Fruit fly (Drosophila melanogaster) whole organism, embryonic: ENCODE results near the gene TMEM216.

Experiments
- ATbp ChIP-seq: fragments of 200-800 bp; sonication (Bioruptor generic); optimal IDR thresholded peaks from 2 replicates; lab custom pipeline; 2017; ENCODE audit warnings: missing biosample characterization, mild to moderate bottlenecking, missing genetic modification characterization, missing genetic modification reagents
- Atf3 ChIP-seq: fragments of 200-800 bp; sonication (Bioruptor generic); optimal IDR thresholded peaks from 3 replicates; lab custom pipeline; 2016; ENCODE audit warnings: missing biosample characterization, missing genetic modification characterization
- Awh ChIP-seq: fragments of 200-800 bp; sonication (Bioruptor generic); IDR thresholded peaks from 2 replicates; pipeline ENCODE4, ENCODE4 v1.3.6; 2022; ENCODE audit warnings: missing biosample characterization, missing genetic modification characterization
- B-H1 ChIP-seq: fragments of 200-800 bp; sonication (Bioruptor generic); IDR thresholded peaks from 3 replicates; pipeline ENCODE4 v1.3.6; 2022; ENCODE audit warnings: missing biosample characterization, missing genetic modification characterization
- Bdp1 ChIP-seq: fragments of 200-800 bp; sonication (Bioruptor generic); optimal IDR thresholded peaks from 3 replicates; lab custom pipeline; 2016; ENCODE audit warnings: missing biosample characterization, missing genetic modification characterization
- CG10543 ChIP-seq: fragments of 200-800 bp; sonication (Bioruptor generic); optimal IDR thresholded peaks from 3 replicates; lab custom pipeline; 2017; ENCODE audit warnings: missing biosample characterization, mild to moderate bottlenecking, missing genetic modification characterization, moderate library complexity
- CG10979 ChIP-seq: fragments of 200-800 bp; sonication (Bioruptor generic); optimal IDR thresholded peaks from 2 replicates; lab custom pipeline; 2018; ENCODE audit warnings: missing biosample characterization, mild to moderate bottlenecking, missing genetic modification characterization, moderate library complexity
- CG11504 ChIP-seq: fragments of 200-800 bp; sonication (Bioruptor generic); optimal IDR thresholded peaks from 3 replicates; lab custom pipeline; 2019; ENCODE audit warnings: missing biosample characterization, mild to moderate bottlenecking, missing genetic modification characterization, moderate library complexity
- CG12236 ChIP-seq: fragments of 200-800 bp; sonication (Bioruptor generic); optimal IDR thresholded peaks from 2 replicates; lab custom pipeline; 2016; ENCODE audit warnings: missing biosample characterization, missing genetic modification characterization
- CG12391 ChIP-seq: fragments of 200-800 bp; sonication (Bioruptor generic); optimal IDR thresholded peaks from 3 replicates; lab custom pipeline; 2018; ENCODE audit warnings: missing biosample characterization, mild to moderate bottlenecking, missing genetic modification characterization, moderate library complexity
- CG17328 ChIP-seq: fragments of 200-800 bp; sonication (Bioruptor generic); IDR thresholded peaks from 2 replicates; pipeline ENCODE4 v1.3.6; 2022; ENCODE audit warnings: missing biosample characterization, missing genetic modification characterization
- CG30431 ChIP-seq: fragments of 200-800 bp; sonication (Bioruptor generic); optimal IDR thresholded peaks from 2 replicates; lab custom pipeline; 2017; ENCODE audit warnings: missing biosample characterization, missing genetic modification characterization
- CG3726 ChIP-seq: fragments of 200-800 bp; sonication (Bioruptor generic); IDR thresholded peaks from 3 replicates; pipeline ENCODE4, ENCODE4 v1.3.6; 2022; ENCODE audit warnings: missing biosample characterization, missing genetic modification characterization
- CG4328 ChIP-seq: fragments of 200-800 bp; sonication (Bioruptor generic); optimal IDR thresholded peaks from 3 replicates; lab custom pipeline; 2017; ENCODE audit warnings: missing biosample characterization, missing genetic modification reagents, missing genetic modification characterization
- CG4360 ChIP-seq: fragments of 200-800 bp; sonication (Bioruptor generic); IDR thresholded peaks from 2 replicates; pipeline ENCODE4 v1.3.6; 2022; ENCODE audit warnings: missing biosample characterization, missing genetic modification characterization
- CG43689 ChIP-seq: fragments of 200-800 bp; sonication (Bioruptor generic); IDR thresholded peaks from 2 replicates; pipeline ENCODE4 v1.3.6; 2022; ENCODE audit warnings: missing biosample characterization, missing genetic modification characterization
- CG7556 ChIP-seq: fragments of 200-800 bp; sonication (Bioruptor generic); optimal IDR thresholded peaks from 2 replicates; lab custom pipeline; 2017; ENCODE audit warnings: missing biosample characterization, mild to moderate bottlenecking, missing genetic modification characterization
- CG8765 ChIP-seq: fragments of 200-800 bp; sonication (Bioruptor generic); IDR thresholded peaks from 2 replicates; pipeline ENCODE4 v1.3.6; 2022; ENCODE audit warnings: missing biosample characterization, missing genetic modification characterization
- CG9215 ChIP-seq: fragments of 200-800 bp; sonication (Bioruptor generic); IDR thresholded peaks from 2 replicates; pipeline ENCODE4 v1.3.6; 2022; ENCODE audit warnings: missing biosample characterization, missing genetic modification characterization
- E2f1 ChIP-seq: fragments of 200-800 bp; sonication (Bioruptor generic); IDR thresholded peaks from 2 replicates; pipeline ENCODE4 v1.3.6; 2022; ENCODE audit warnings: missing biosample characterization, missing genetic modification characterization
- Gsc ChIP-seq: fragments of 200-800 bp; sonication (Bioruptor generic); IDR thresholded peaks from 2 replicates; pipeline ENCODE4 v1.3.6; 2022; ENCODE audit warnings: missing biosample characterization, missing genetic modification characterization
- HmgD ChIP-seq: fragments of 200-800 bp; sonication (Bioruptor generic); optimal IDR thresholded peaks from 3 replicates; lab custom pipeline; 2016; ENCODE audit warnings: missing biosample characterization, missing genetic modification characterization
- Hsf ChIP-seq: fragments of 200-800 bp; sonication (Bioruptor generic); optimal IDR thresholded peaks from 3 replicates; lab custom pipeline; 2016; ENCODE audit warnings: missing biosample characterization, missing genetic modification characterization
- Jarid2 ChIP-seq: fragments of 200-800 bp; sonication (Bioruptor generic); optimal IDR thresholded peaks from 3 replicates; lab custom pipeline; 2017; ENCODE audit warnings: mild to moderate bottlenecking, missing biosample characterization, missing genetic modification reagents, missing genetic modification characterization
- Kr ChIP-seq: fragments of 200-800 bp; sonication (Bioruptor generic); optimal IDR thresholded peaks from 2 replicates; lab custom pipeline; 2017; ENCODE audit warnings: missing biosample characterization, mild to moderate bottlenecking, missing genetic modification characterization
- Lhr ChIP-seq: fragments of 200-800 bp; sonication (Bioruptor generic); optimal IDR thresholded peaks from 3 replicates; lab custom pipeline; 2017; ENCODE audit warnings: mild to moderate bottlenecking, missing biosample characterization, missing genetic modification reagents, missing genetic modification characterization
- Lim3 ChIP-seq: fragments of 200-800 bp; sonication (Bioruptor generic); IDR thresholded peaks from 2 replicates; pipeline ENCODE4 v1.3.6; 2022; ENCODE audit warnings: missing biosample characterization, missing genetic modification characterization
- Mad ChIP-seq: fragments of 200-800 bp; sonication (Bioruptor generic); optimal IDR thresholded peaks from 2 replicates; lab custom pipeline; 2016; ENCODE audit warnings: missing biosample characterization, missing genetic modification characterization
- Meics ChIP-seq: fragments of 200-800 bp; sonication (Bioruptor generic); optimal IDR thresholded peaks from 2 replicates; lab custom pipeline; 2017; ENCODE audit warnings: missing biosample characterization, mild to moderate bottlenecking, missing genetic modification characterization
- NK7.1 ChIP-seq: fragments of 200-800 bp; sonication (Bioruptor generic); optimal IDR thresholded peaks from 3 replicates; lab custom pipeline; 2016; ENCODE audit warnings: missing biosample characterization, missing genetic modification characterization
- Neu2 ChIP-seq: fragments of 200-800 bp; sonication (Bioruptor generic); optimal IDR thresholded peaks from 3 replicates; lab custom pipeline; 2016; ENCODE audit warnings: missing biosample characterization, missing genetic modification characterization, borderline replicate concordance
- Oaz ChIP-seq: fragments of 200-800 bp; sonication (Bioruptor generic); IDR thresholded peaks from 2 replicates; pipeline ENCODE4 v1.3.6; 2022; ENCODE audit warnings: missing biosample characterization, missing genetic modification characterization
- Sox100B ChIP-seq: fragments of 200-800 bp; sonication (Bioruptor generic); optimal IDR thresholded peaks from 3 replicates; lab custom pipeline; 2018; ENCODE audit warnings: missing biosample characterization, mild to moderate bottlenecking, missing genetic modification characterization
- Sry-δ ChIP-seq: fragments of 200-800 bp; sonication (Bioruptor generic); optimal IDR thresholded peaks from 2 replicates; lab custom pipeline; 2016; ENCODE audit warnings: missing biosample characterization, missing genetic modification characterization
- chinmo ChIP-seq: fragments of 200-800 bp; sonication (Bioruptor generic); IDR thresholded peaks from 4 replicates; pipeline ENCODE4 v1.3.6; 2022; ENCODE audit warnings: missing biosample characterization, missing genetic modification characterization; ENCODE audit not compliant: partially characterized antibody
- chm ChIP-seq: fragments of 200-800 bp; sonication (Bioruptor generic); IDR thresholded peaks from 2 replicates; pipeline ENCODE4 v1.3.6; 2022; ENCODE audit warnings: missing biosample characterization, missing genetic modification characterization
- ci ChIP-seq: fragments of 200-800 bp; sonication (Bioruptor generic); IDR thresholded peaks from 3 replicates; pipeline ENCODE4 v1.3.6; 2022; ENCODE audit warnings: missing biosample characterization, missing genetic modification characterization
- dysf ChIP-seq: fragments of 200-800 bp; sonication (Bioruptor generic); IDR thresholded peaks from 3 replicates; pipeline ENCODE4 v1.3.6; 2022; ENCODE audit warnings: missing biosample characterization, missing genetic modification characterization
- grn ChIP-seq: fragments of 200-800 bp; sonication (Bioruptor generic); optimal IDR thresholded peaks from 3 replicates; lab custom pipeline; 2017; ENCODE audit warnings: missing biosample characterization, missing genetic modification characterization
- gro ChIP-seq: fragments of 200-800 bp; sonication (Bioruptor generic); optimal IDR thresholded peaks from 2 replicates; lab custom pipeline; 2016; ENCODE audit warnings: missing biosample characterization, missing genetic modification characterization
- insv ChIP-seq, 2 experiments: fragments of 200-800 bp; sonication (Bioruptor generic); optimal IDR thresholded peaks; 3 replicates each; lab custom pipeline; 2016 to 2018; ENCODE audit warnings: missing biosample characterization in 2 of 2, missing genetic modification characterization in 2 of 2
- lilli ChIP-seq: fragments of 200-800 bp; sonication (Bioruptor generic); optimal IDR thresholded peaks from 3 replicates; lab custom pipeline; 2016; ENCODE audit warnings: missing biosample characterization, missing genetic modification characterization
- lmd ChIP-seq: fragments of 200-800 bp; sonication (Bioruptor generic); IDR thresholded peaks from 2 replicates; pipeline ENCODE4 v1.3.6; 2022; ENCODE audit warnings: missing biosample characterization, missing genetic modification characterization
- pfk ChIP-seq: fragments of 200-800 bp; sonication (Bioruptor generic); optimal IDR thresholded peaks from 2 replicates; lab custom pipeline; 2018; ENCODE audit warnings: missing biosample characterization, mild to moderate bottlenecking, missing genetic modification characterization, moderate library complexity
- phol ChIP-seq: fragments of 200-800 bp; sonication (Bioruptor generic); optimal IDR thresholded peaks from 3 replicates; lab custom pipeline; 2018; ENCODE audit warnings: missing biosample characterization, mild to moderate bottlenecking, missing genetic modification characterization, moderate library complexity
- rib ChIP-seq: fragments of 200-800 bp; sonication (Bioruptor generic); IDR thresholded peaks from 2 replicates; pipeline ENCODE4 v1.3.6; 2022; ENCODE audit warnings: missing biosample characterization, missing genetic modification characterization
- ttk ChIP-seq: fragments of 200-800 bp; sonication (Bioruptor generic); IDR thresholded peaks from 2 replicates; pipeline ENCODE4 v2.1.2; 2022; ENCODE audit warnings: missing biosample characterization, missing genetic modification characterization
- wdn ChIP-seq: fragments of 200-800 bp; sonication (Bioruptor generic); IDR thresholded peaks from 2 replicates; pipeline ENCODE4 v1.3.6; 2022; ENCODE audit warnings: missing biosample characterization, missing genetic modification characterization
- wor ChIP-seq: fragments of 200-800 bp; sonication (Bioruptor generic); IDR thresholded peaks from 2 replicates; pipeline ENCODE4 v1.3.6; 2022; ENCODE audit warnings: missing biosample characterization, missing genetic modification characterization
- zfh2 ChIP-seq: fragments of 200-800 bp; sonication (Bioruptor generic); optimal IDR thresholded peaks from 2 replicates; lab custom pipeline; 2016; ENCODE audit warnings: missing biosample characterization, missing genetic modification characterization

TMEM216 gene

dm6 chr3R:8747134-8747870 is 31.3 kb downstream of the TMEM216 start, which contains the start of the genes CG9801 and Nasp (continued):
- TF ChIP-seq Bdp1 (GFP tag; lab: Kevin White, UChicago) = peak; percentile 9
- no peak for TF ChIP-seq Kr
- TF ChIP-seq CG10979 (tag; lab: Kevin White, UChicago) = peak; percentile 18
- peak; percentile 38; the same call in 1 of the 2 replicates for TF ChIP-seq wdn (GFP tag; lab: Robert Waterston, UW)
- 0 out of 3 replicates have a peak, but pooled peaks have one; percentile 9 for TF ChIP-seq CG3726 (GFP tag; lab: Robert Waterston, UW)
- TF ChIP-seq CG12391 (tag; lab: Kevin White, UChicago) = peak; percentile 44
- peak; percentile 80 for TF ChIP-seq ci
- TF ChIP-seq wor = no peak
- peak; percentile 72; the same call in 1 of the 2 replicates for TF ChIP-seq rib (GFP tag; lab: Robert Waterston, UW)
- TF ChIP-seq ttk = peak; percentile 22; the same call in 1 of the 2 replicates
- TF ChIP-seq pfk (GFP tag; lab: Kevin White, UChicago) = no peak
- no peak for TF ChIP-seq Neu2
- no peak for TF ChIP-seq CG43689 (GFP tag; lab: Robert Waterston, UW)
- TF ChIP-seq CG12236 (GFP tag; lab: Kevin White, UChicago) = no peak
- TF ChIP-seq CG17328 (GFP tag; lab: Robert Waterston, UW) = 0 out of 2 replicates have a peak, but pooled peaks have one; percentile 31
- peak; percentile 82; the same call in 2 of the 4 replicates for TF ChIP-seq chinmo
- TF ChIP-seq chm (GFP tag; lab: Robert Waterston, UW) = peak; percentile 74; the same call in 1 of the 2 replicates
- TF ChIP-seq CG8765 (GFP tag; lab: Robert Waterston, UW) = no peak
- peak; percentile 42; the same call in 1 of the 2 replicates for TF ChIP-seq E2f1 (GFP tag; lab: Robert Waterston, UW)
- TF ChIP-seq HmgD (GFP tag; lab: Kevin White, UChicago) = peak; percentile 52
- no peak for TF ChIP-seq CG4360 (GFP tag; lab: Robert Waterston, UW)
- peak; percentile 81 for TF ChIP-seq Jarid2
- TF ChIP-seq NK7.1 (GFP tag; lab: Kevin White, UChicago) = peak; percentile 15
- no peak for TF ChIP-seq Awh
- no peak for TF ChIP-seq grn (GFP tag; lab: Kevin White, UChicago)
- peak; percentile 25; the same call in 1 of the 2 replicates for TF ChIP-seq lmd (GFP tag; lab: Robert Waterston, UW)
- peak; percentile 28 for TF ChIP-seq zfh2 (GFP tag; lab: Kevin White, UChicago)
- TF ChIP-seq Lim3 = no peak
- peak; percentile 88 for TF ChIP-seq Lhr (GFP tag; lab: Kevin White, UChicago)
- TF ChIP-seq Oaz = no peak
- peak; percentile 42 for TF ChIP-seq phol (tag; lab: Kevin White, UChicago)
- peak in 1 of 2 experiments; percentile 10 for TF ChIP-seq insv (GFP tag; optimal IDR thresholded peaks at IDR 0.05; lab: Kevin White, UChicago)
- no peak for TF ChIP-seq CG30431
- no peak for TF ChIP-seq CG4328
- no peak for TF ChIP-seq CG7556
- no peak for TF ChIP-seq ATbp (GFP tag; lab: Kevin White, UChicago)
- TF ChIP-seq gro (GFP tag; lab: Kevin White, UChicago) = peak; percentile 34
- peak; percentile 66 for TF ChIP-seq CG11504 (tag; lab: Kevin White, UChicago)
- peak; percentile 0 for TF ChIP-seq lilli
- TF ChIP-seq CG9215 (GFP tag; lab: Robert Waterston, UW) = 0 out of 2 replicates have a peak, but pooled peaks have one; percentile 12
- peak; percentile 83 for TF ChIP-seq Sry-δ (GFP tag; lab: Kevin White, UChicago)
- peak; percentile 26 for TF ChIP-seq CG10543 (GFP tag; lab: Kevin White, UChicago)
- TF ChIP-seq B-H1 (GFP tag; lab: Robert Waterston, UW) = no peak
- no peak for TF ChIP-seq Sox100B
- TF ChIP-seq Gsc = no peak
- peak; percentile 25 for TF ChIP-seq Mad (GFP tag; lab: Kevin White, UChicago)
- 0 out of 3 replicates have a peak, but pooled peaks have one; percentile 23 for TF ChIP-seq dysf (GFP tag; lab: Robert Waterston, UW)
- TF ChIP-seq Atf3 = no peak
- TF ChIP-seq Hsf (GFP tag; lab: Kevin White, UChicago) = peak; percentile 23
- no peak for TF ChIP-seq Meics (GFP tag; lab: Kevin White, UChicago)
